Worm (Caenorhabditis elegans) whole organism, L3 larva: Measurements from ENCODE around the gene spk-1.
A peak's percentile ranks its signal among the peaks of the same experiment; 100 is the strongest.

Source experiments
- R02D3.7 ChIP-seq: fragments of 150-350 bp; optimal IDR thresholded peaks from 2 replicates; lab custom pipeline; 2014; ENCODE audit warnings: missing biosample characterization, missing genetic modification characterization
- ZK546.5 ChIP-seq: sonication (generic microtip); optimal IDR thresholded peaks from 2 replicates; lab custom pipeline; 2017; ENCODE audit warnings: missing biosample characterization, missing genetic modification characterization
- aly-2 ChIP-seq: fragments of 150-350 bp; optimal IDR thresholded peaks from 2 replicates; lab custom pipeline; 2014; ENCODE audit warnings: missing biosample characterization, missing genetic modification characterization
- ceh-16 ChIP-seq: sonication (generic microtip); optimal IDR thresholded peaks from 2 replicates; lab custom pipeline; 2017; ENCODE audit warnings: missing biosample characterization, missing genetic modification characterization
- ceh-82 ChIP-seq: fragments of 150-350 bp; optimal IDR thresholded peaks from 2 replicates; lab custom pipeline; 2014; ENCODE audit warnings: missing biosample characterization, missing genetic modification characterization
- ceh-9 ChIP-seq: sonication (generic microtip); optimal IDR thresholded peaks from 2 replicates; lab custom pipeline; 2018; ENCODE audit warnings: missing biosample characterization, missing genetic modification characterization
- egl-27 ChIP-seq: sonication (generic microtip); optimal IDR thresholded peaks from 4 replicates; lab custom pipeline; 2017; ENCODE audit warnings: missing biosample characterization, missing genetic modification reagents, missing genetic modification characterization
- elt-2 ChIP-seq: sonication (generic microtip); optimal IDR thresholded peaks from 2 replicates; lab custom pipeline; 2016; ENCODE audit warnings: missing genetic modification reagents, mild to moderate bottlenecking, missing genetic modification characterization, missing compliant biosample characterization
- elt-3 ChIP-seq, 3 experiments: fragments of 150-350 bp in 1 of 3; sonication (generic microtip) in 2 of 3; optimal IDR thresholded peaks; 2 replicates in 2 of 3; 4 replicates in 1 of 3; lab custom pipeline; 2014 to 2017; ENCODE audit warnings: missing biosample characterization in 3 of 3, missing genetic modification characterization in 3 of 3
- eor-1 ChIP-seq, 2 experiments: fragments of 150-350 bp; optimal IDR thresholded peaks; 2 replicates each; lab custom pipeline; 2014 to 2018; ENCODE audit warnings: missing biosample characterization in 2 of 2, missing genetic modification characterization in 2 of 2
- fkh-10 ChIP-seq: sonication (generic microtip); optimal IDR thresholded peaks from 2 replicates; lab custom pipeline; 2017; ENCODE audit warnings: missing biosample characterization, missing genetic modification reagents, missing genetic modification characterization
- fos-1 ChIP-seq: fragments of 150-350 bp; optimal IDR thresholded peaks from 2 replicates; lab custom pipeline; 2014; ENCODE audit warnings: missing biosample characterization, missing genetic modification characterization
- hmg-11 ChIP-seq: sonication (generic microtip); optimal IDR thresholded peaks from 2 replicates; lab custom pipeline; 2016; ENCODE audit warnings: missing genetic modification characterization, missing compliant biosample characterization
- jun-1 ChIP-seq: fragments of 150-350 bp; optimal IDR thresholded peaks from 2 replicates; lab custom pipeline; 2014; ENCODE audit warnings: missing biosample characterization, missing genetic modification reagents, missing genetic modification characterization
- lin-15B ChIP-seq: fragments of 150-350 bp; optimal IDR thresholded peaks from 2 replicates; lab custom pipeline; 2014; ENCODE audit warnings: missing biosample characterization, missing genetic modification characterization
- lin-39 ChIP-seq: fragments of 150-350 bp; optimal IDR thresholded peaks from 2 replicates; lab custom pipeline; 2018; ENCODE audit warnings: missing biosample characterization, missing genetic modification reagents, missing genetic modification characterization
- lsy-12 ChIP-seq: sonication (generic microtip); optimal IDR thresholded peaks from 2 replicates; lab custom pipeline; 2016; ENCODE audit warnings: mild to moderate bottlenecking, missing genetic modification characterization, missing compliant biosample characterization
- mml-1 ChIP-seq: fragments of 150-350 bp; sonication (generic microtip); optimal IDR thresholded peaks from 3 replicates; lab custom pipeline; 2014; ENCODE audit warnings: missing biosample characterization, missing genetic modification characterization
- nfya-1 ChIP-seq: sonication (generic microtip); optimal IDR thresholded peaks from 2 replicates; lab custom pipeline; 2017; ENCODE audit warnings: missing genetic modification characterization, mild to moderate bottlenecking, missing compliant biosample characterization, antibody characterized with exemption, moderate library complexity; ENCODE audit not compliant: insufficient read depth
- nhr-23 ChIP-seq: fragments of 150-350 bp; optimal IDR thresholded peaks from 2 replicates; lab custom pipeline; 2014; ENCODE audit warnings: missing biosample characterization, missing genetic modification reagents, missing genetic modification characterization
- nhr-237 ChIP-seq: fragments of 150-350 bp; optimal IDR thresholded peaks from 2 replicates; lab custom pipeline; 2014; ENCODE audit warnings: missing biosample characterization, missing genetic modification characterization
- nhr-25 ChIP-seq: sonication (generic microtip); optimal IDR thresholded peaks from 2 replicates; lab custom pipeline; 2017; ENCODE audit warnings: missing biosample characterization, missing genetic modification characterization
- nhr-28 ChIP-seq: fragments of 150-350 bp; optimal IDR thresholded peaks from 2 replicates; lab custom pipeline; 2014; ENCODE audit warnings: missing biosample characterization, missing genetic modification characterization
- nhr-67 ChIP-seq: fragments of 150-350 bp; optimal IDR thresholded peaks from 2 replicates; lab custom pipeline; 2014; ENCODE audit warnings: missing biosample characterization, missing genetic modification characterization
- nhr-76 ChIP-seq: fragments of 150-350 bp; sonication (generic microtip); optimal IDR thresholded peaks from 5 replicates; lab custom pipeline; 2014; ENCODE audit warnings: missing biosample characterization, missing genetic modification characterization
- nhr-77 ChIP-seq: fragments of 150-350 bp; optimal IDR thresholded peaks from 2 replicates; lab custom pipeline; 2014; ENCODE audit warnings: missing biosample characterization, missing genetic modification characterization
- pha-4 ChIP-seq: fragments of 150-350 bp; optimal IDR thresholded peaks from 2 replicates; lab custom pipeline; 2014; ENCODE audit warnings: missing biosample characterization, missing genetic modification reagents, missing genetic modification characterization
- pqm-1 ChIP-seq: fragments of 150-350 bp; optimal IDR thresholded peaks from 2 replicates; lab custom pipeline; 2017; ENCODE audit warnings: missing biosample characterization, missing genetic modification characterization, inconsistent platforms
- sea-2 ChIP-seq: fragments of 150-350 bp; sonication (generic microtip); optimal IDR thresholded peaks from 4 replicates; lab custom pipeline; 2014; ENCODE audit warnings: missing biosample characterization, missing genetic modification reagents, missing genetic modification characterization
- snpc-4 ChIP-seq: fragments of 150-350 bp; optimal IDR thresholded peaks from 2 replicates; lab custom pipeline; 2014; ENCODE audit warnings: missing biosample characterization, missing genetic modification characterization
- unc-62 ChIP-seq: fragments of 150-350 bp; sonication (generic microtip); optimal IDR thresholded peaks from 4 replicates; lab custom pipeline; 2014; ENCODE audit warnings: missing biosample characterization, missing genetic modification reagents, missing genetic modification characterization
- ztf-11 ChIP-seq: fragments of 150-350 bp; optimal IDR thresholded peaks from 2 replicates; lab custom pipeline; 2014; ENCODE audit warnings: missing biosample characterization, missing genetic modification characterization
- ztf-4 ChIP-seq: fragments of 150-350 bp; optimal IDR thresholded peaks from 2 replicates; lab custom pipeline; 2014; ENCODE audit warnings: missing biosample characterization, missing genetic modification characterization

Gene spk-1

DNA sequence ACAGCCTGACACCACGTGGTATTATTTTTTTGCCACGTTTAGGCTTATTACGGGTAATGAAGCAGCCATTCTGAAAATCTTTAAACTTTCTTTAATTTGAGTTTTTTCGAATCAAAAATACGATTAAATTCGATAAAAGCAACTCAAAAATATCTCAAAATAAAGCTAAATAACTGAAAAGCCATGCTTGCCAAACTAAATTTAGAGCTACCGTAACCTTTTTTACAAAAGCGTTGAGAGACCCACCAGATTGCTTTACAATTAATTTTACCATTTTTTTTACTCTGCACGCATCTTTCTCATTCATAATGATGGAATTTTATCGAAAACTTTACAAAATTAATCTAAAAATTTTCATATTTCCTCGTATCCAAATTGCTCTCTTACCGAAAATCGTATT, 31.6 kb downstream of the spk-1 start:
- TF ChIP-seq egl-27 (no peak), unc-62 (GFP tag; lab: Kevin White, UChicago) (no peak), nhr-77 (tag; lab: Kevin White, UChicago) (no peak), elt-3 (tag; optimal IDR thresholded peaks at IDR 0.05; lab: Kevin White, UChicago) (no peak), nhr-76 (tag; lab: Kevin White, UChicago) (no peak), eor-1 (tag; optimal IDR thresholded peaks at IDR 0.05; lab: Kevin White, UChicago) (no peak), elt-2 (tag; lab: Kevin White, UChicago) (no peak), nhr-67 (no peak), sea-2 (GFP tag; lab: Kevin White, UChicago) (no peak)

- no peak for TF ChIP-seq mml-1 (tag; lab: Kevin White, UChicago)
- no peak for TF ChIP-seq snpc-4 (tag; lab: Kevin White, UChicago)
- TF ChIP-seq ZK546.5 (tag; lab: Kevin White, UChicago) = no peak
- TF ChIP-seq nhr-76 (tag; lab: Kevin White, UChicago) = no peak
- TF ChIP-seq nfya-1 (tag; lab: Kevin White, UChicago) = no peak
- no peak for TF ChIP-seq pha-4 (tag; lab: Kevin White, UChicago)
- TF ChIP-seq fos-1 (tag; lab: Kevin White, UChicago) = no peak
- TF ChIP-seq R02D3.7 (tag; lab: Kevin White, UChicago) = no peak
- TF ChIP-seq nhr-28 (tag; lab: Kevin White, UChicago) = no peak
- no peak for TF ChIP-seq sea-2 (GFP tag; lab: Kevin White, UChicago)
- TF ChIP-seq nhr-25 (tag; lab: Kevin White, UChicago) = no peak
- no peak for TF ChIP-seq pqm-1 (tag; lab: Kevin White, UChicago)
- no peak for TF ChIP-seq ceh-16 (tag; lab: Kevin White, UChicago)
- no peak for TF ChIP-seq ceh-9
- TF ChIP-seq egl-27 = no peak
- no peak for TF ChIP-seq fkh-10 (GFP tag; lab: Kevin White, UChicago)
Observed at ce11 chrIII:9488431-9488830, 32.0 kb downstream of the spk-1 start, which contains the start of gene nlp-36. nlp-36 (plus strand) TSS chrIII:9488731.

DNA sequence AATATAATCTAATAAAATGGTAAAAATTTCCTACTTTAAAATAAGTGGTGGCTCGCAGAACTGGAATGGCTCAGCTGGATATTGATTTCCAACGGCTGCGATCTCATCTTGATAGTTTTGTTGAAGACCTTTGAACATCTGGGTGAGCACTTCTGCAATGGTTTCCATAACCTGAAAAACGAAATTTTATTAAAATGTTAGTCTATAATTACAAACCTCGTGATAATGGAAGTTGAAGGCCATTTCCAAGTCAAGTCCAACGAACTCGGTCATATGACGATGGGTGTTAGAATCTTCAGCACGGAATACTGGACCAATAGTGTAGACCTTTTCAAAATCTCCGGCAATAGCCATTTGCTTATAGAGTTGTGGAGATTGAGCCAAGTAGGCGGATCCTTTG, 33.4 kb downstream of the spk-1 start:
- TF ChIP-seq nhr-28 (tag; lab: Kevin White, UChicago) (no peak), nhr-67 (no peak)
- TF ChIP-seq, all 47 proteins: peak for 0

- TF ChIP-seq fkh-10 (GFP tag; lab: Kevin White, UChicago) (no peak), nfya-1 (tag; lab: Kevin White, UChicago) (peak; percentile 37), ztf-11 (tag; lab: Kevin White, UChicago) (no peak), elt-3 (tag; optimal IDR thresholded peaks at IDR 0.05; lab: Kevin White, UChicago) (no peak), jun-1 (tag; lab: Kevin White, UChicago) (no peak), pha-4 (tag; lab: Kevin White, UChicago) (peak; percentile 65), egl-27 (no peak), nhr-67 (no peak), lin-39 (tag; lab: Kevin White, UChicago) (no peak), nhr-76 (tag; lab: Kevin White, UChicago) (no peak), ceh-9 (no peak), ceh-16 (tag; lab: Kevin White, UChicago) (no peak), pqm-1 (tag; lab: Kevin White, UChicago) (no peak), aly-2 (tag; lab: Kevin White, UChicago) (no peak), sea-2 (GFP tag; lab: Kevin White, UChicago) (no peak), nhr-237 (tag; lab: Kevin White, UChicago) (no peak), ztf-4 (no peak), ZK546.5 (tag; lab: Kevin White, UChicago) (no peak), lin-15B (tag; lab: Kevin White, UChicago) (peak; percentile 28), ceh-82 (tag; lab: Kevin White, UChicago) (no peak), nhr-23 (tag; lab: Kevin White, UChicago) (peak; percentile 9), hmg-11 (tag; lab: Kevin White, UChicago) (peak; percentile 3), lsy-12 (tag; lab: Kevin White, UChicago) (no peak)
Observed at ce11 chrIII:9490783-9491547, 34.6 kb downstream of the spk-1 start, which contains the start of the genes dars-1 and ctr-9. dars-1 (minus strand) TSS chrIII:9491215. ctr-9 (plus strand) TSS chrIII:9491396.
